Worm (Caenorhabditis elegans) whole organism, L2 larva: ENCODE data around the gene cuc-1.

Experiments used
- C34F6.9 ChIP-seq: fragments of 150-350 bp; optimal IDR thresholded peaks from 2 replicates; lab custom pipeline; 2014; ENCODE audit warnings: missing biosample characterization, missing genetic modification characterization
- Y55F3AM.14 ChIP-seq: fragments of 200-800 bp; sonication (Bioruptor generic); optimal IDR thresholded peaks from 2 replicates; lab custom pipeline; 2018; ENCODE audit warnings: mild to moderate bottlenecking, missing genetic modification characterization, missing compliant biosample characterization
- ZK546.5 ChIP-seq: sonication (generic microtip); optimal IDR thresholded peaks from 2 replicates; lab custom pipeline; 2017; ENCODE audit warnings: missing biosample characterization, missing genetic modification characterization
- alr-1 ChIP-seq: fragments of 150-350 bp; optimal IDR thresholded peaks from 2 replicates; lab custom pipeline; 2014; ENCODE audit warnings: missing biosample characterization, missing genetic modification characterization
- aly-2 ChIP-seq: fragments of 150-350 bp; optimal IDR thresholded peaks from 2 replicates; lab custom pipeline; 2014; ENCODE audit warnings: missing biosample characterization, missing genetic modification characterization
- ama-1 ChIP-seq: fragments of 150-350 bp; optimal IDR thresholded peaks from 2 replicates; lab custom pipeline; 2018; ENCODE audit warnings: inconsistent platforms
- blmp-1 ChIP-seq: sonication (generic microtip); optimal IDR thresholded peaks from 2 replicates; lab custom pipeline; 2017; ENCODE audit warnings: missing genetic modification characterization, mild to moderate bottlenecking, missing compliant biosample characterization, antibody characterized with exemption, moderate library complexity; ENCODE audit not compliant: insufficient read depth
- ceh-16 ChIP-seq: fragments of 150-350 bp; optimal IDR thresholded peaks from 2 replicates; lab custom pipeline; 2014; ENCODE audit warnings: missing biosample characterization, missing genetic modification characterization
- ceh-82 ChIP-seq: fragments of 150-350 bp; optimal IDR thresholded peaks from 2 replicates; lab custom pipeline; 2014; ENCODE audit warnings: missing biosample characterization, missing genetic modification characterization
- crh-2 ChIP-seq: sonication (generic microtip); optimal IDR thresholded peaks from 2 replicates; lab custom pipeline; 2017; ENCODE audit warnings: missing biosample characterization, missing genetic modification characterization
- dmd-4 ChIP-seq: sonication (generic microtip); optimal IDR thresholded peaks from 2 replicates; lab custom pipeline; 2017; ENCODE audit warnings: missing biosample characterization, missing genetic modification characterization
- elt-1 ChIP-seq: fragments of 150-350 bp; optimal IDR thresholded peaks from 2 replicates; lab custom pipeline; 2014; ENCODE audit warnings: missing biosample characterization, missing genetic modification characterization
- elt-3 ChIP-seq: sonication (generic microtip); optimal IDR thresholded peaks from 2 replicates; lab custom pipeline; 2017; ENCODE audit warnings: missing biosample characterization, missing genetic modification characterization
- gmeb-1 ChIP-seq: fragments of 150-350 bp; optimal IDR thresholded peaks from 2 replicates; lab custom pipeline; 2014; ENCODE audit warnings: missing biosample characterization, missing genetic modification characterization
- lin-11 ChIP-seq: fragments of 150-350 bp; sonication (generic microtip); optimal IDR thresholded peaks from 2 replicates; lab custom pipeline; 2014; ENCODE audit warnings: missing biosample characterization, missing genetic modification characterization, inconsistent platforms, mixed read lengths
- lin-13 ChIP-seq: fragments of 150-350 bp; optimal IDR thresholded peaks from 2 replicates; lab custom pipeline; 2014; ENCODE audit warnings: missing biosample characterization, missing genetic modification reagents, missing genetic modification characterization
- lin-39 ChIP-seq: fragments of 150-350 bp; optimal IDR thresholded peaks from 2 replicates; lab custom pipeline; 2014; ENCODE audit warnings: missing biosample characterization, missing genetic modification reagents, missing genetic modification characterization
- lsy-2 ChIP-seq, 2 experiments: fragments of 150-350 bp in 1 of 2; sonication (generic microtip) in 1 of 2; optimal IDR thresholded peaks; 2 replicates each; lab custom pipeline; 2014 to 2017; ENCODE audit warnings: missing biosample characterization in 2 of 2, missing genetic modification characterization in 2 of 2
- mab-5 ChIP-seq: fragments of 150-350 bp; optimal IDR thresholded peaks from 2 replicates; lab custom pipeline; 2014; ENCODE audit warnings: missing biosample characterization, missing genetic modification characterization
- nhr-10 ChIP-seq: sonication (generic microtip); optimal IDR thresholded peaks from 2 replicates; lab custom pipeline; 2017; ENCODE audit warnings: missing biosample characterization, missing genetic modification characterization
- nhr-11 ChIP-seq: fragments of 150-350 bp; optimal IDR thresholded peaks from 2 replicates; lab custom pipeline; 2014; ENCODE audit warnings: missing biosample characterization, missing genetic modification characterization
- nhr-12 ChIP-seq: fragments of 150-350 bp; optimal IDR thresholded peaks from 2 replicates; lab custom pipeline; 2014; ENCODE audit warnings: missing biosample characterization, missing genetic modification characterization
- nhr-21 ChIP-seq: fragments of 150-350 bp; optimal IDR thresholded peaks from 2 replicates; lab custom pipeline; 2014; ENCODE audit warnings: missing biosample characterization, missing genetic modification characterization
- nhr-23 ChIP-seq: fragments of 150-350 bp; optimal IDR thresholded peaks from 2 replicates; lab custom pipeline; 2014; ENCODE audit warnings: missing biosample characterization, missing genetic modification reagents, missing genetic modification characterization
- nhr-25 ChIP-seq: fragments of 150-350 bp; sonication (generic microtip); optimal IDR thresholded peaks from 3 replicates; lab custom pipeline; 2014; ENCODE audit warnings: missing biosample characterization, missing genetic modification characterization
- nhr-6 ChIP-seq: fragments of 150-350 bp; optimal IDR thresholded peaks from 2 replicates; lab custom pipeline; 2014; ENCODE audit warnings: missing biosample characterization, missing genetic modification characterization
- sem-4 ChIP-seq: fragments of 150-350 bp; optimal IDR thresholded peaks from 2 replicates; lab custom pipeline; 2014; ENCODE audit warnings: missing biosample characterization, missing genetic modification reagents, missing genetic modification characterization
- skn-1 ChIP-seq: sonication (generic microtip); optimal IDR thresholded peaks from 2 replicates; lab custom pipeline; 2017; ENCODE audit warnings: missing biosample characterization, missing genetic modification characterization
- sma-3 ChIP-seq: sonication (generic microtip); optimal IDR thresholded peaks from 2 replicates; lab custom pipeline; 2016; ENCODE audit warnings: missing genetic modification reagents, missing genetic modification characterization, missing compliant biosample characterization
- sma-9 ChIP-seq, 2 experiments: fragments of 150-350 bp in 1 of 2; sonication (generic microtip) in 1 of 2; optimal IDR thresholded peaks; 2 replicates each; lab custom pipeline; 2014 to 2016; ENCODE audit warnings: missing genetic modification characterization in 2 of 2, mild to moderate bottlenecking in 1 of 2, missing biosample characterization in 1 of 2, missing compliant biosample characterization in 1 of 2, missing genetic modification reagents in 1 of 2, moderate library complexity in 1 of 2
- snpc-4 ChIP-seq: fragments of 150-350 bp; optimal IDR thresholded peaks from 2 replicates; lab custom pipeline; 2014; ENCODE audit warnings: missing biosample characterization, missing genetic modification characterization
- unc-39 ChIP-seq: fragments of 150-350 bp; optimal IDR thresholded peaks from 2 replicates; lab custom pipeline; 2014; ENCODE audit warnings: missing biosample characterization, missing genetic modification characterization
- unc-55 ChIP-seq: fragments of 150-350 bp; sonication (generic microtip); optimal IDR thresholded peaks from 3 replicates; lab custom pipeline; 2014; ENCODE audit warnings: missing biosample characterization, missing genetic modification reagents, missing genetic modification characterization
- unc-62 ChIP-seq: fragments of 150-350 bp; optimal IDR thresholded peaks from 2 replicates; lab custom pipeline; 2014; ENCODE audit warnings: missing biosample characterization, missing genetic modification reagents, missing genetic modification characterization
- zag-1 ChIP-seq: fragments of 150-350 bp; optimal IDR thresholded peaks from 2 replicates; lab custom pipeline; 2014; ENCODE audit warnings: missing biosample characterization, missing genetic modification characterization
- ztf-1 ChIP-seq: fragments of 200-800 bp; sonication (Bioruptor generic); conservative IDR thresholded peaks from 2 replicates; pipeline ENCODE4 v1.3.6; 2022; ENCODE audit warnings: missing genetic modification characterization, missing compliant biosample characterization
- ztf-11 ChIP-seq: sonication (generic microtip); optimal IDR thresholded peaks from 2 replicates; lab custom pipeline; 2017; ENCODE audit warnings: missing biosample characterization, missing genetic modification characterization
- ztf-4 ChIP-seq: fragments of 150-350 bp; optimal IDR thresholded peaks from 2 replicates; lab custom pipeline; 2014; ENCODE audit warnings: missing biosample characterization, missing genetic modification characterization

The cuc-1 gene

ce11 chrIII:7896925-7897324 is 36.1 kb upstream of the cuc-1 start, which contains the start of gene ZK688.10:
Gene ZK688.10, minus strand, starts transcription at chrIII:7897025.
- TF ChIP-seq ceh-82: no peak
- TF ChIP-seq lin-39 (tag; lab: Kevin White, UChicago): no peak
- no peak for TF ChIP-seq lin-11
- TF ChIP-seq nhr-10: no peak
- TF ChIP-seq gmeb-1 (tag; lab: Kevin White, UChicago): no peak
- TF ChIP-seq ama-1: no peak
- no peak for TF ChIP-seq sem-4 (tag; lab: Kevin White, UChicago)
- TF ChIP-seq mab-5 (tag; lab: Kevin White, UChicago): no peak
- TF ChIP-seq elt-3 (tag; lab: Kevin White, UChicago): no peak
- TF ChIP-seq dmd-4 (tag; lab: Kevin White, UChicago): no peak
- TF ChIP-seq unc-39: no peak
- TF ChIP-seq alr-1 (tag; lab: Kevin White, UChicago): no peak
- no peak for TF ChIP-seq unc-55 (GFP tag; lab: Kevin White, UChicago)
- no peak for TF ChIP-seq zag-1 (tag; lab: Kevin White, UChicago)
- TF ChIP-seq sma-9 (GFP tag; optimal IDR thresholded peaks at IDR 0.05; lab: Kevin White, UChicago): no peak
- TF ChIP-seq sma-9 (tag; optimal IDR thresholded peaks at IDR 0.05; lab: Kevin White, UChicago): no peak
- no peak for TF ChIP-seq lsy-2 (tag; optimal IDR thresholded peaks at IDR 0.05; lab: Kevin White, UChicago)
- no peak for TF ChIP-seq nhr-23 (tag; lab: Kevin White, UChicago)

ce11 chrIII:7894724-7895123 is 33.9 kb upstream of the cuc-1 start, which contains the start of gene ZK688.4:
Gene ZK688.4, plus strand, starts transcription at chrIII:7895024.
- TF ChIP-seq nhr-11: no peak
- TF ChIP-seq lin-13 (GFP tag; lab: Kevin White, UChicago): no peak
- TF ChIP-seq ceh-16 (tag; lab: Kevin White, UChicago): no peak
- no peak for TF ChIP-seq alr-1 (tag; lab: Kevin White, UChicago)
- no peak for TF ChIP-seq elt-1
- TF ChIP-seq zag-1 (tag; lab: Kevin White, UChicago): no peak
- no peak for TF ChIP-seq ztf-11 (tag; lab: Kevin White, UChicago)
- TF ChIP-seq dmd-4 (tag; lab: Kevin White, UChicago): no peak
- TF ChIP-seq Y55F3AM.14: no peak
- TF ChIP-seq ztf-1 (GFP tag; lab: Robert Waterston, UW): no peak
- no peak for TF ChIP-seq nhr-12 (tag; lab: Kevin White, UChicago)
- TF ChIP-seq unc-55 (GFP tag; lab: Kevin White, UChicago): no peak
- no peak for TF ChIP-seq unc-39
- no peak for TF ChIP-seq lsy-2 (tag; optimal IDR thresholded peaks at IDR 0.05; lab: Kevin White, UChicago)
- TF ChIP-seq sem-4 (tag; lab: Kevin White, UChicago): no peak
- TF ChIP-seq elt-3 (tag; lab: Kevin White, UChicago): no peak
- no peak for TF ChIP-seq unc-62
- TF ChIP-seq crh-2 (tag; lab: Kevin White, UChicago): no peak
- TF ChIP-seq ztf-4: no peak
- TF ChIP-seq sma-9 (GFP tag; optimal IDR thresholded peaks at IDR 0.05; lab: Kevin White, UChicago): no peak
- TF ChIP-seq sma-9 (tag; optimal IDR thresholded peaks at IDR 0.05; lab: Kevin White, UChicago): no peak

ce11 chrIII:7893224-7893623 is 32.4 kb upstream of the cuc-1 start:
- TF ChIP-seq Y55F3AM.14: no peak
- TF ChIP-seq nhr-12 (tag; lab: Kevin White, UChicago): no peak

- TF ChIP-seq aly-2 (tag; lab: Kevin White, UChicago): no peak
- no peak for TF ChIP-seq ceh-16 (tag; lab: Kevin White, UChicago)
- no peak for TF ChIP-seq ZK546.5 (tag; lab: Kevin White, UChicago)
- no peak for TF ChIP-seq elt-1
- TF ChIP-seq sma-3 (GFP tag; lab: Kevin White, UChicago): no peak
- TF ChIP-seq nhr-25 (tag; lab: Kevin White, UChicago): no peak
- TF ChIP-seq snpc-4: no peak
- TF ChIP-seq unc-39: no peak
- no peak for TF ChIP-seq nhr-21
- no peak for TF ChIP-seq elt-3 (tag; lab: Kevin White, UChicago)
- no peak for TF ChIP-seq skn-1 (tag; lab: Kevin White, UChicago)
- no peak for TF ChIP-seq lin-39 (tag; lab: Kevin White, UChicago)
- TF ChIP-seq blmp-1 (tag; lab: Kevin White, UChicago): no peak
- TF ChIP-seq ama-1: no peak
- TF ChIP-seq C34F6.9 (tag; lab: Kevin White, UChicago): no peak
- no peak for TF ChIP-seq sma-9 (GFP tag; optimal IDR thresholded peaks at IDR 0.05; lab: Kevin White, UChicago)
- TF ChIP-seq sma-9 (tag; optimal IDR thresholded peaks at IDR 0.05; lab: Kevin White, UChicago): no peak
- TF ChIP-seq nhr-12 (tag; lab: Kevin White, UChicago): no peak
- TF ChIP-seq nhr-6 (tag; lab: Kevin White, UChicago): no peak
- TF ChIP-seq ceh-82: no peak
- no peak for TF ChIP-seq mab-5 (tag; lab: Kevin White, UChicago)
These were observed 31.5 kb upstream of the cuc-1 start for ce11 chrIII:7892333-7892732.
